Worm (Caenorhabditis elegans) whole organism, L4/young adult: ENCODE measurements around the gene tofu-6.

Experiments
- W03F9.2 ChIP-seq: fragments of 150-350 bp; optimal IDR thresholded peaks from 2 replicates; lab custom pipeline; 2014; ENCODE audit warnings: missing biosample characterization, missing genetic modification characterization
- dao-5 ChIP-seq: sonication (generic microtip); optimal IDR thresholded peaks from 2 replicates; lab custom pipeline; 2016; ENCODE audit warnings: missing genotype, missing genetic modification characterization, moderate library complexity, missing compliant biosample characterization
- him-1 ChIP-seq: sonication (generic microtip); optimal IDR thresholded peaks from 2 replicates; lab custom pipeline; 2016; ENCODE audit warnings: missing genotype, missing genetic modification reagents, missing genetic modification characterization, missing compliant biosample characterization

DNA sequence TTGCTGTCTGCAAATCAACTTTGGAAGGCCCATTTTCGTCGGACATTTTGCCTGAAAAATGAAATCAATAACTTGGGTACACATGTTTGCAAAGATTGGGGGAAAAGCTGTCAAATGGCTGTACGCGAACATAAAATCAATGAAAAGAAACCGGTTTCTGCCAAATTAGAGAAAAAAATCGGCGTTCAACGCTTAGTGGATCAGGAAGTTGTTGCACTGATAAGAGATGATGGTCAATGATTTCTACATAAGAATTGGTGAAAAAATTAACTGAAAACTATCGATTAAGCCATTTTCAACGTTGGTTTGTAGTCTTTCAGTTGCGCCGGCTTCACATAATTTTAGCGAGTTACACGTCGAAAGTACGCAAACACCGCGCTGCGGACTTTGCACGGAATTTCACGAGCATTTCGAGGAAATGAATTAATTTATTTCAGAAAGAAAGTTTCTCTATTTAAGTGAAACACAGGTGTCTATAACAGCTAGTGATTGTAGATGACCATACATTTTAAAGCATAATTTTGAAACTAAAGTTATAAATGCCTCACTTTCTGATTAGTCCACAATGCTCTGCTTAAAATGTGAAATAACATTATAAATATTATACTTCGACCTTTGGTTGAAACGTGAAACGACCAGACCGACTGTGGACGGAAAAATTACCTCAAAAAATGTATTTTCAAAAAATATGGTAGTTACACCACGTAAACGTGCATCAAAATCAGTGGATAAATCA is 8.6 kb downstream of the tofu-6 start, which contains the start of the genes F07F6.4 and F07F6.2:
- peak; percentile 6 for TF ChIP-seq W03F9.2 (tag; lab: Kevin White, UChicago)
- TF ChIP-seq him-1 (tag; lab: Kevin White, UChicago) = no peak
- TF ChIP-seq dao-5 (tag; lab: Kevin White, UChicago) = no peak
